Worm (Caenorhabditis elegans) whole organism, mixed stage, embryonic: ENCODE data around the gene T12A7.9.
A peak's percentile ranks its signal among the peaks of the same experiment; 100 is the strongest.

Experiments
- blmp-1 ChIP-seq: fragments of 150-350 bp; optimal IDR thresholded peaks from 2 replicates; lab custom pipeline; 2014; ENCODE audit warnings: missing biosample characterization, missing genetic modification characterization
- ceh-83 ChIP-seq: fragments of 200-800 bp; sonication (Bioruptor generic); optimal IDR thresholded peaks from 2 replicates; lab custom pipeline; 2018; ENCODE audit warnings: mild to moderate bottlenecking, missing genetic modification characterization, missing compliant biosample characterization
- cnd-1 ChIP-seq: fragments of 200-800 bp; sonication (Bioruptor generic); optimal IDR thresholded peaks from 2 replicates; lab custom pipeline; 2018; ENCODE audit warnings: mild to moderate bottlenecking, missing genetic modification characterization, missing compliant biosample characterization
- elt-1 ChIP-seq: sonication (generic microtip); optimal IDR thresholded peaks from 2 replicates; lab custom pipeline; 2017; ENCODE audit warnings: missing genetic modification characterization, mild to moderate bottlenecking, missing compliant biosample characterization, antibody characterized with exemption, moderate library complexity, borderline replicate concordance; ENCODE audit not compliant: insufficient read depth
- lin-13 ChIP-seq: fragments of 150-350 bp; optimal IDR thresholded peaks from 2 replicates; lab custom pipeline; 2014; ENCODE audit warnings: missing biosample characterization, missing genetic modification characterization
- lsy-2 ChIP-seq: fragments of 150-350 bp; optimal IDR thresholded peaks from 2 replicates; lab custom pipeline; 2014; ENCODE audit warnings: missing biosample characterization, missing genetic modification characterization
- nhr-237 ChIP-seq: fragments of 150-350 bp; optimal IDR thresholded peaks from 2 replicates; lab custom pipeline; 2014; ENCODE audit warnings: missing biosample characterization, missing genetic modification characterization
- snpc-4 ChIP-seq: fragments of 150-350 bp; optimal IDR thresholded peaks from 2 replicates; lab custom pipeline; 2014; ENCODE audit warnings: missing biosample characterization, missing genetic modification characterization
- sptf-1 ChIP-seq: sonication (generic microtip); optimal IDR thresholded peaks from 2 replicates; lab custom pipeline; 2017; ENCODE audit warnings: mild to moderate bottlenecking, missing genetic modification characterization, moderate library complexity, missing compliant biosample characterization
- unc-62 ChIP-seq: fragments of 150-350 bp; optimal IDR thresholded peaks from 2 replicates; lab custom pipeline; 2014; ENCODE audit warnings: missing biosample characterization, missing genetic modification reagents, missing genetic modification characterization

ce11 chrIV:11743813-11744212 is 12.0 kb downstream of the T12A7.9 start:
- TF ChIP-seq blmp-1 (tag; lab: Kevin White, UChicago) (no peak), ceh-83 (GFP tag; lab: Kevin White, UChicago) (no peak), cnd-1 (tag; lab: Kevin White, UChicago) (peak; percentile 88), nhr-237 (tag; lab: Kevin White, UChicago) (no peak), lin-13 (tag; lab: Kevin White, UChicago) (no peak), lsy-2 (tag; lab: Kevin White, UChicago) (no peak), snpc-4 (tag; lab: Kevin White, UChicago) (no peak), elt-1 (no peak), sptf-1 (tag; lab: Kevin White, UChicago) (no peak), unc-62 (no peak)
